Worm (Caenorhabditis elegans): ENCODE results near the gene C49C3.9.
A peak's percentile ranks its signal among the peaks of the same experiment; 100 is the strongest.

C49C3.9 gene

DNA sequence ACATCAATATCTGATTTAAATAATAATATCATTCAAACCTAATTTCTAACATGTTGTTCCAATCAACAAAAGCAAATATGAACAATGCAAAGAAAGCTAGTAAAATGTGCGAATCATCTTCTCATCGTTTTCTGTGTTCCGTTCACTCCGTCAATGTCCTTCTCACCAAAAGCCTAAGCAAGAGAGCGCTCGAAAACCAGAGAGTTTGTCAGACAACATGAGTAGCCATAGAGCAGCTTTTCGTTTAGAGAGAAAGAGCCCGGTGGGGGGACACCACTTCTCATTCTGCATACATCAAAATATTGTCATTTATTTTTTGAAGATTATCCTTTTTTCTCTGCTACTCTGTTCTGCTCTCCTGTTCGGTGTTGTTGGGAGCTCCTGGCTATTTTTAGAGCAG is 48.4 kb downstream of the C49C3.9 start:
- TF ChIP-seq unc-55 (GFP tag; optimal IDR thresholded peaks at IDR 0.05) (peak; percentile 18), ceh-9 (tag; optimal IDR thresholded peaks at IDR 0.05) (no peak)

DNA sequence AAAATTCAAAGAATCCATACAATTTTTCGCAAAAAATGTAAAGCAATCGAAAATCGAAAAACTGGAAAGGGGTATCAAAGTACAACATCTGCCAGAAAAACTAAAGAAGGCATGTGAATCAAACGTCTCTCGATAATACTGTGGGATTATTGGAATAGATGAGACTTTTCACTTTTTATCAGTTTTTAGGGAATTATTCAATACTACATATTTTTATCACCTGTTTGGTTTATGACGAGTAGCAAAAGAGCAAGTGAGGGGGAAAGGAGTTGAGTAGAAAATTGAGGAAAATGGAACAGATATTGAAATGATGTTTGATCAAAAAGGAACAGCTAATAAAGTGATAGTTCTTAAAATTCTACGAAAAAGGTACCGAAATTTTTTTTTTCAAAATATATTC is 49.0 kb downstream of the C49C3.9 start:
- TF ChIP-seq elt-2 (tag; optimal IDR thresholded peaks at IDR 0.05) (no peak), gmeb-2 (tag; optimal IDR thresholded peaks at IDR 0.05) (no peak), ceh-30 (tag; optimal IDR thresholded peaks at IDR 0.05) (no peak), odd-2 (tag; optimal IDR thresholded peaks at IDR 0.05) (no peak), ceh-18 (tag; optimal IDR thresholded peaks at IDR 0.05) (no peak), sox-4 (tag; optimal IDR thresholded peaks at IDR 0.05) (no peak), pax-1 (tag; optimal IDR thresholded peaks at IDR 0.05) (no peak), K09A11.1 (tag; optimal IDR thresholded peaks at IDR 0.05; ENCODE audit: insufficient read depth) (no peak), syd-9 (tag; optimal IDR thresholded peaks at IDR 0.05) (no peak)

DNA sequence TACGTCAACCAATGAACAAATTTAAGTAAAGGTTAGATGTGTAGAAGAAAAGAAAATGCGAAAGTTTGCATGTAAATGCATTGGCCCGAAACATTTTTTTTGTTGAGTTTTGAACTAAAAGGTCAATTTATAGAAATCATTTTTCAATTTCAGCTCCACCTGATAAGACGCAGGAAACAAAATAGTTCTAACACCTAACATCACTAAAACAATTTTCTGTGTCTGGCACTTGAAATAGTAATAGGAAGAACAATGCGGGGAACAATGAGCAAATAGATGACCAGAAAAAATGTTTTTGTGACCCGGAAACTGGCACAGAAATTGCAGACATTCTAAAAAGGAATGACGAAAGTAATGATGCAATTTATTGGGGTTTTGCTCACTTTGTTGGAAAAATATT is 49.8 kb downstream of the C49C3.9 start:
- no peak for TF ChIP-seq T23F11.4 (GFP tag; optimal IDR thresholded peaks at IDR 0.05)
- no peak for TF ChIP-seq pha-4 (tag; optimal IDR thresholded peaks at IDR 0.05)
- no peak for TF ChIP-seq unc-86 (tag; optimal IDR thresholded peaks at IDR 0.05)
- TF ChIP-seq madf-2 (tag; optimal IDR thresholded peaks at IDR 0.05), result no peak
- no peak for TF ChIP-seq syd-9 (tag; optimal IDR thresholded peaks at IDR 0.05)

DNA sequence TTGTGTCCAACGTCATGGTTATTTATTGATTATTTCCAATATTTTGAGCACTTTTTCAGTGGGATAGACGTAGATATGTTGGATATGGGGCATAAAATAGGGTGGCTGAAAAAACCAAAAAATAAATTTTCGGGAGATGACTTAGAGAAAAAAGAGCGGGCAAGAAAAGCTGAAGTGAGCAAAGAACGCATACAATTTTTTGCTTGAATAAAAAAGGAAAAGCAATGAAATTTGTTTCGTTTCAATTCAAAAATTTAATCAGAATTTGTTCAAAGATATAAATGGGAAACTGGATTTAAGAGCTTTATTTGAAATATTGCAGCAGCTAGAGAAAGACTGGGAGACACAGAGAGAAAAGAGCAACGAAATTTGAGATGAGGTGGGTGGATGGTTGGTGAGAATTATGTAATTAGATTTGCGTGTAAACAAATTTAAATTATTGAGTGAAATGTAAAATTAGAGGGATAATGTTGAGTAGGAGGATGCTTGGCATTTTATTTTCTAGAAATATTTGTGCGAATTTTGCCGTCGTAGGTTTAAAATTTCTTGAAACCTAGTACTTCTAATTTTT is 50.4 kb downstream of the C49C3.9 start, which contains the start of the genes T28F3.11 and slc-17.4:
T28F3.11 (minus strand) TSS at position 51 of the 571 bp plus-strand sequence.
slc-17.4 (minus strand) TSS at position 105 of the 571 bp plus-strand sequence.
- TF ChIP-seq ztf-16 (tag; optimal IDR thresholded peaks at IDR 0.05) (no peak), unc-42 (tag; optimal IDR thresholded peaks at IDR 0.05) (peak; percentile 72), ceh-6 (GFP tag; optimal IDR thresholded peaks at IDR 0.05) (no peak)
